Worm (Caenorhabditis elegans): Measurements from ENCODE around the gene R05G6.1.

The R05G6.1 gene

DNA sequence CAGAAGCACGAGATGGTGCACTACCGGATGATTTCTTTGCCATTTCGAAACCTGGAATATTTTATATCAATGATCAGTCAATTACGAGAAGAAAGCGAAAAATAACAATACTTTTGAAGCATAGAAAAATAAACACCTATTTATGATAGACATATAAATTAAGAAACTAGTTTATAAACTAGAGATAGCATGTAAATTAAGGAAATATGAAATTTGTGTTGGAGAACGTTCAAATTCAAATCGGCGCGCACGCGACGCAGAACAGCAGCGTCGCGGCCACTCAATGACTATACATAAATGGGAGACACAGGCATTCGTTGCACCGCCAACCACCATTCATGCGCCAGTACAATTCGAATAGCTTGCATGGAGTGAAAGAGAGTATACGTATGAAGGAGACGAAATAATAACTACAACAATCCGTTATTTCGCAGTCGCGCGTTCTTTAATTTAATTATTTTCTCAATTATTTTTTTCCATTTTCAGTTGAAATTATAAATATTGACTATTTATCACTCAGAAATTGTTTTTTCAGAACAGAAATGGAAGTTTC lies 47.7 kb downstream of the R05G6.1 start, which contains the start of the genes cec-5 and nol-10 (continued):
- TF ChIP-seq D2030.7 (GFP tag; IDR thresholded peaks at IDR 0.05) = peak; percentile 93
- peak; percentile 65 for TF ChIP-seq unc-130 (GFP tag; optimal IDR thresholded peaks at IDR 0.05)
- TF ChIP-seq F49E8.2 (tag; optimal IDR thresholded peaks at IDR 0.05; ENCODE audit: insufficient read depth) = peak; percentile 92
- peak; percentile 81 for TF ChIP-seq lsl-1 (GFP tag; optimal IDR thresholded peaks at IDR 0.05)
- no peak for TF ChIP-seq lag-1 (GFP tag; IDR thresholded peaks at IDR 0.05)
- no peak for TF ChIP-seq pha-4 (tag; optimal IDR thresholded peaks at IDR 0.05)
- TF ChIP-seq nfya-1 (tag; optimal IDR thresholded peaks at IDR 0.05; ENCODE audit: borderline replicate concordance, insufficient read depth) = no peak
- TF ChIP-seq sdz-38 (tag; optimal IDR thresholded peaks at IDR 0.05) = no peak
- TF ChIP-seq sptf-2 (GFP tag; optimal IDR thresholded peaks at IDR 0.05) = no peak
- TF ChIP-seq snpc-4 (GFP tag; optimal IDR thresholded peaks at IDR 0.05) = peak; percentile 77
- peak; percentile 76 to 89 (median 79) for TF ChIP-seq snpc-4 (tag; optimal IDR thresholded peaks at IDR 0.05)
- no peak for TF ChIP-seq ets-4 (GFP tag; optimal IDR thresholded peaks at IDR 0.05)
- no peak for TF ChIP-seq Y67H2A.10 (GFP tag; conservative IDR thresholded peaks at IDR 0.05)
- peak; percentile 98 for TF ChIP-seq attf-5 (GFP tag; optimal IDR thresholded peaks at IDR 0.05)
- no peak; the same call in 1 of the 2 replicates for TF ChIP-seq dox-1 (GFP tag; IDR thresholded peaks at IDR 0.05)
- TF ChIP-seq Y95B8A.8 (GFP tag; IDR thresholded peaks at IDR 0.05) = 0 out of 2 replicates have a peak, but pooled peaks have one; percentile 67
- TF ChIP-seq rec-8 (tag; optimal IDR thresholded peaks at IDR 0.05) = no peak
- no peak for TF ChIP-seq chd-7 (tag; optimal IDR thresholded peaks at IDR 0.05)
- TF ChIP-seq lin-35 (GFP tag; optimal IDR thresholded peaks at IDR 0.05) = peak; percentile 31 to 77 (median 46)
- no peak for TF ChIP-seq zfh-2 (GFP tag; conservative IDR thresholded peaks at IDR 0.05)
- TF ChIP-seq hmg-1.2 (GFP tag; IDR thresholded peaks at IDR 0.05) = peak; percentile 89
- TF ChIP-seq akir-1 (GFP tag; optimal IDR thresholded peaks at IDR 0.05) = no peak
- peak; percentile 71 for TF ChIP-seq lir-1 (GFP tag; conservative IDR thresholded peaks at IDR 0.05)
- no peak for TF ChIP-seq F22D6.2 (tag; optimal IDR thresholded peaks at IDR 0.05)
- no peak for TF ChIP-seq nhr-90 (tag; optimal IDR thresholded peaks at IDR 0.05)
- TF ChIP-seq ztf-6 (GFP tag; IDR thresholded peaks at IDR 0.05) = no peak
- TF ChIP-seq mcd-1 (GFP tag; IDR thresholded peaks at IDR 0.05) = peak; percentile 81
- peak; percentile 82 for TF ChIP-seq madf-6 (GFP tag; IDR thresholded peaks at IDR 0.05)
- TF ChIP-seq nhr-120 (GFP tag; IDR thresholded peaks at IDR 0.05) = no peak
- no peak for TF ChIP-seq hlh-26 (GFP tag; conservative IDR thresholded peaks at IDR 0.05)

ce11 chrIV:7585273-7585882 lies 52.9 kb downstream of the R05G6.1 start:
- TF ChIP-seq zim-3 (tag; optimal IDR thresholded peaks at IDR 0.05) (no peak), egl-18 (GFP tag; IDR thresholded peaks at IDR 0.05) (0 out of 2 replicates have a peak, but pooled peaks have one; percentile 26)

DNA sequence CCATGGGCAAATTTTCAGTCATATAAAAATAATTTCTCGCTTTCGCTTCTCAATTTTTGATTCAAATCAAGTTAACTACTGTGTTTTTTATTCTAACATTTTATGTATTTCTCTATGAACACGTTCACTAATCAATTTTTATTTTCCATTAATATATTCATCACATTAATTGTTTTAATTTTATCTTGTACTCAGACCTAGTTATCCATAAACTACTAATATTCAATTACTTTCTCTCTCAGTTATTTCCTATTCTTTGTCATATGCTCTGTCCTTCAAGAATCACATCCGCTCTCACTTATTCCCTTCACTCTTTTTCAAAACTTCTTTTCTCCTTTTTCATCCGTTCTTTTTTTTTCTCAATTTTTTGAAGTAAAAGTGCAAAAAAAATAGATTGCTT lies 54.5 kb downstream of the R05G6.1 start:
- no peak for TF ChIP-seq F22D6.2 (tag; optimal IDR thresholded peaks at IDR 0.05)

- no peak for TF ChIP-seq Y95B8A.8 (GFP tag; IDR thresholded peaks at IDR 0.05)
- no peak for TF ChIP-seq F10E7.11 (tag; optimal IDR thresholded peaks at IDR 0.05)
- no peak for TF ChIP-seq egl-18 (GFP tag; IDR thresholded peaks at IDR 0.05)
- TF ChIP-seq ceh-58 (GFP tag; IDR thresholded peaks at IDR 0.05) = no peak
- TF ChIP-seq D2030.7 (GFP tag; IDR thresholded peaks at IDR 0.05) = no peak
- no peak for TF ChIP-seq let-607 (tag; optimal IDR thresholded peaks at IDR 0.05)
- no peak for TF ChIP-seq K11D2.4 (GFP tag; IDR thresholded peaks at IDR 0.05)
- TF ChIP-seq Y53F4B.3 (GFP tag; IDR thresholded peaks at IDR 0.05) = no peak
- no peak for TF ChIP-seq F33H1.4 (GFP tag; IDR thresholded peaks at IDR 0.05)
- TF ChIP-seq akir-1 (GFP tag; optimal IDR thresholded peaks at IDR 0.05) = no peak
- no peak for TF ChIP-seq hlh-12 (tag; optimal IDR thresholded peaks at IDR 0.05)
- no peak for TF ChIP-seq C17E4.6 (GFP tag; IDR thresholded peaks at IDR 0.05)
- no peak for TF ChIP-seq egrh-3 (GFP tag; IDR thresholded peaks at IDR 0.05)
- TF ChIP-seq somi-1 (GFP tag; optimal IDR thresholded peaks at IDR 0.05) = no peak
- TF ChIP-seq ztf-6 (GFP tag; IDR thresholded peaks at IDR 0.05) = no peak
- no peak for TF ChIP-seq madf-3 (GFP tag; IDR thresholded peaks at IDR 0.05)
Measured at ce11 chrIV:7588631-7589030, 56.2 kb downstream of the R05G6.1 start, which contains the start of gene cla-1. TSS of gene cla-1 (plus strand) at chrIV:7588931.
